Worm (Caenorhabditis elegans): Measurements from ENCODE around the gene PDB1.1.

PDB1.1 gene

ce11 chrX:7525271-7525670 lies 33.6 kb downstream of the PDB1.1 start, which contains the start of gene F46C8.3:
F46C8.3 (plus strand) TSS chrX:7525571.
- TF ChIP-seq daf-12 (tag; optimal IDR thresholded peaks at IDR 0.05) (no peak), ztf-4 (tag; optimal IDR thresholded peaks at IDR 0.05) (no peak), ceh-16 (tag; optimal IDR thresholded peaks at IDR 0.05) (no peak), ZK546.5 (tag; optimal IDR thresholded peaks at IDR 0.05) (no peak), pqm-1 (tag; optimal IDR thresholded peaks at IDR 0.05) (no peak), ama-1 (optimal IDR thresholded peaks at IDR 0.05) (no peak), fkh-2 (tag; optimal IDR thresholded peaks at IDR 0.05) (no peak), fos-1 (tag; optimal IDR thresholded peaks at IDR 0.05) (no peak), unc-62 (GFP tag; optimal IDR thresholded peaks at IDR 0.05) (no peak), fkh-10 (GFP tag; optimal IDR thresholded peaks at IDR 0.05) (no peak), nhr-23 (tag; optimal IDR thresholded peaks at IDR 0.05) (no peak), nhr-12 (tag; optimal IDR thresholded peaks at IDR 0.05) (no peak), nhr-237 (tag; optimal IDR thresholded peaks at IDR 0.05) (no peak), R02D3.7 (tag; optimal IDR thresholded peaks at IDR 0.05) (no peak), hmg-11 (tag; optimal IDR thresholded peaks at IDR 0.05) (no peak), tbx-2 (tag; optimal IDR thresholded peaks at IDR 0.05) (no peak), ztf-11 (tag; optimal IDR thresholded peaks at IDR 0.05) (no peak), sea-2 (GFP tag; optimal IDR thresholded peaks at IDR 0.05) (no peak), ceh-82 (tag; optimal IDR thresholded peaks at IDR 0.05) (no peak)

ce11 chrX:7523799-7524198 lies 35.1 kb downstream of the PDB1.1 start:
- TF ChIP-seq nfya-1 (tag; optimal IDR thresholded peaks at IDR 0.05; ENCODE audit: insufficient read depth) (peak; percentile 27), eor-1 (tag; optimal IDR thresholded peaks at IDR 0.05) (no peak)

ce11 chrX:7522595-7522994 lies 36.3 kb downstream of the PDB1.1 start:
- TF ChIP-seq ztf-4 (tag; optimal IDR thresholded peaks at IDR 0.05) (no peak), snpc-4 (tag; optimal IDR thresholded peaks at IDR 0.05) (no peak), egl-5 (tag; optimal IDR thresholded peaks at IDR 0.05) (peak; percentile 93), lin-39 (tag; optimal IDR thresholded peaks at IDR 0.05) (peak; percentile 14)

ce11 chrX:7519569-7519968 lies 39.3 kb downstream of the PDB1.1 start, which contains the start of gene chts-1:
chts-1 (minus strand) TSS chrX:7519669.
- TF ChIP-seq ceh-82 (tag; optimal IDR thresholded peaks at IDR 0.05) (no peak), elt-1 (tag; optimal IDR thresholded peaks at IDR 0.05) (no peak), unc-62 (GFP tag; optimal IDR thresholded peaks at IDR 0.05) (no peak), nhr-76 (tag; optimal IDR thresholded peaks at IDR 0.05) (no peak), mml-1 (tag; optimal IDR thresholded peaks at IDR 0.05) (no peak), nhr-25 (tag; optimal IDR thresholded peaks at IDR 0.05) (no peak), pqm-1 (tag; optimal IDR thresholded peaks at IDR 0.05) (no peak), tbx-2 (tag; optimal IDR thresholded peaks at IDR 0.05) (no peak), snpc-4 (tag; optimal IDR thresholded peaks at IDR 0.05) (no peak), lin-39 (tag; optimal IDR thresholded peaks at IDR 0.05) (no peak), fos-1 (tag; optimal IDR thresholded peaks at IDR 0.05) (no peak), nhr-23 (tag; optimal IDR thresholded peaks at IDR 0.05) (no peak), nhr-77 (tag; optimal IDR thresholded peaks at IDR 0.05) (no peak), unc-39 (tag; optimal IDR thresholded peaks at IDR 0.05) (no peak), nhr-28 (tag; optimal IDR thresholded peaks at IDR 0.05) (no peak), nhr-43 (tag; optimal IDR thresholded peaks at IDR 0.05; ENCODE audit: poor library complexity, severe bottlenecking) (no peak), mdl-1 (tag; optimal IDR thresholded peaks at IDR 0.05) (no peak), egl-27 (tag; optimal IDR thresholded peaks at IDR 0.05) (no peak), jun-1 (tag; optimal IDR thresholded peaks at IDR 0.05) (no peak), elt-2 (tag; optimal IDR thresholded peaks at IDR 0.05) (no peak)

- TF ChIP-seq zag-1 (tag; optimal IDR thresholded peaks at IDR 0.05) (no peak), elt-1 (tag; optimal IDR thresholded peaks at IDR 0.05) (no peak), nhr-237 (tag; optimal IDR thresholded peaks at IDR 0.05) (no peak), nhr-23 (tag; optimal IDR thresholded peaks at IDR 0.05) (no peak), ceh-28 (tag; optimal IDR thresholded peaks at IDR 0.05) (no peak)
These were observed 46.2 kb downstream of the PDB1.1 start for ce11 chrX:7512714-7513113.
